Fruit fly (Drosophila melanogaster): ENCODE data around the gene CG34043.
A peak's percentile ranks its signal among the peaks of the same experiment; 100 is the strongest.

The CG34043 gene

dm6 chr2L:10291276-10291675 is 10.6 kb upstream of the CG34043 start:
- TF ChIP-seq Ravus (GFP tag; IDR thresholded peaks at IDR 0.05) (no peak), CG34422 (GFP tag; IDR thresholded peaks at IDR 0.05) (no peak), CG13287 (GFP tag; IDR thresholded peaks at IDR 0.05; ENCODE audit: partially characterized antibody) (no peak), sob (GFP tag; IDR thresholded peaks at IDR 0.05) (no peak), Blimp-1 (GFP tag; optimal IDR thresholded peaks at IDR 0.05) (no peak), CG2889 (GFP tag; IDR thresholded peaks at IDR 0.05) (no peak), CG1529 (GFP tag; optimal IDR thresholded peaks at IDR 0.05) (no peak), CG12299 (tag; optimal IDR thresholded peaks at IDR 0.05) (no peak), Deaf1 (tag; optimal IDR thresholded peaks at IDR 0.05) (no peak), Elba2 (GFP tag; optimal IDR thresholded peaks at IDR 0.05) (peak; percentile 100), tna (GFP tag; IDR thresholded peaks at IDR 0.05; ENCODE audit: partially characterized antibody) (no peak), CG6272 (GFP tag; IDR thresholded peaks at IDR 0.05) (no peak), Hr39 (optimal IDR thresholded peaks at IDR 0.05) (no peak), insv (GFP tag; optimal IDR thresholded peaks at IDR 0.05) (peak in 1 of 2 experiments; percentile 94)

dm6 chr2L:10278658-10279057 is 2.0 kb downstream of the CG34043 start, which contains the start of gene Utx:
Utx (minus strand) TSS chr2L:10278811.
- TF ChIP-seq CG3995 (GFP tag; optimal IDR thresholded peaks at IDR 0.05) (peak; percentile 96), CG7357 (GFP tag; IDR thresholded peaks at IDR 0.05) (peak; percentile 89), MESR4 (GFP tag; optimal IDR thresholded peaks at IDR 0.05) (peak; percentile 31), trem (tag; optimal IDR thresholded peaks at IDR 0.05) (peak; percentile 49), CG8290 (GFP tag; optimal IDR thresholded peaks at IDR 0.05) (peak; percentile 5), CG8290 (tag; optimal IDR thresholded peaks at IDR 0.05) (no peak), CG31441 (GFP tag; IDR thresholded peaks at IDR 0.05) (no peak), CG17802 (tag; optimal IDR thresholded peaks at IDR 0.05) (peak; percentile 80), unc-4 (GFP tag; IDR thresholded peaks at IDR 0.05; ENCODE audit: partially characterized antibody) (peak; percentile 75), Xbp1 (GFP tag; optimal IDR thresholded peaks at IDR 0.05) (peak; percentile 41), ssp (GFP tag; IDR thresholded peaks at IDR 0.05) (peak; percentile 94), hkb (optimal IDR thresholded peaks at IDR 0.05) (no peak), hkb (GFP tag; IDR thresholded peaks at IDR 0.05) (0 out of 2 replicates have a peak, but pooled peaks have one; percentile 18), Scr (GFP tag; IDR thresholded peaks at IDR 0.05; ENCODE audit: partially characterized antibody) (peak; percentile 80), Stat92E (GFP tag; optimal IDR thresholded peaks at IDR 0.05) (no peak), Dp (GFP tag; optimal IDR thresholded peaks at IDR 0.05) (peak; percentile 45), knrl (GFP tag; IDR thresholded peaks at IDR 0.05; ENCODE audit: partially characterized antibody) (peak; percentile 92), gfzf (GFP tag; optimal IDR thresholded peaks at IDR 0.05) (peak; percentile 25), CG7372 (GFP tag; IDR thresholded peaks at IDR 0.05) (no peak), CG15514 (GFP tag; optimal IDR thresholded peaks at IDR 0.05) (peak; percentile 67), Myb (GFP tag; optimal IDR thresholded peaks at IDR 0.05) (peak; percentile 71), Sry-δ (GFP tag; optimal IDR thresholded peaks at IDR 0.05) (peak; percentile 92), CG10462 (GFP tag; optimal IDR thresholded peaks at IDR 0.05) (no peak), CG34224 (GFP tag; IDR thresholded peaks at IDR 0.05; ENCODE audit: partially characterized antibody) (peak; percentile 81), gro (GFP tag; optimal IDR thresholded peaks at IDR 0.05) (peak; percentile 61), CG14860 (GFP tag; IDR thresholded peaks at IDR 0.05; ENCODE audit: partially characterized antibody) (peak; percentile 75), phol (tag; optimal IDR thresholded peaks at IDR 0.05) (peak; percentile 29), CG13624 (GFP tag; optimal IDR thresholded peaks at IDR 0.05) (peak; percentile 5), inv (GFP tag; IDR thresholded peaks at IDR 0.05; ENCODE audit: partially characterized antibody) (peak; percentile 88), esg (GFP tag; conservative IDR thresholded peaks at IDR 0.05) (no peak), hb (GFP tag; IDR thresholded peaks at IDR 0.05; ENCODE audit: partially characterized antibody) (peak; percentile 53; the same call in 2 of the 3 replicates), slbo (GFP tag; IDR thresholded peaks at IDR 0.05) (peak; percentile 57; the same call in 1 of the 2 replicates), pzg (GFP tag; optimal IDR thresholded peaks at IDR 0.05) (peak; percentile 77), HLH4C (GFP tag; IDR thresholded peaks at IDR 0.05; ENCODE audit: partially characterized antibody) (peak; percentile 78), nerfin-2 (GFP tag; IDR thresholded peaks at IDR 0.05; ENCODE audit: partially characterized antibody) (peak; percentile 48; the same call in 1 of the 2 replicates), CG10565 (GFP tag; optimal IDR thresholded peaks at IDR 0.05) (no peak)
